Worm (Caenorhabditis elegans): ENCODE measurements around the gene H28G03.3.

DNA sequence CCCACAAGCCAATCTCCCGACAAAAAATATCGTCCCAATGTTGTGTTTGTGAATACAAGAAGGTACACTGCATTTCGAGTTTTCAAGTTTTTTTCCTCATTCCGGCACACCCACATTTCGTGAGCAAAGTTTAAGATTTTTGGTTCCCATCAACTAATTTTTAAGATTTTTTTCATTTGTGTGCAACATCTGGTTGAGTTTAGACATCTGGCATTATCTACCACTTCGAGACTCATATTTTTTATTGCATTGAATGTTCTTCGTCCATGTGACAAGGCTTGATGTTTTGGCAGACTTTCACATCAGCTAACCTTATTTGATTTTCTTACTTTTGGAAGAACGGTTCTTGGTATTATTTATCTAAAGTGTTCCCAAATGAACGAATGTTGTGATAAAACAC, 34.2 kb upstream of the H28G03.3 start:
- TF ChIP-seq dao-5 (tag; optimal IDR thresholded peaks at IDR 0.05) (no peak), him-1 (tag; optimal IDR thresholded peaks at IDR 0.05) (no peak), W03F9.2 (tag; optimal IDR thresholded peaks at IDR 0.05) (no peak)

Measured in whole organism, L4/young adult.